Worm (Caenorhabditis elegans): Measurements from ENCODE around the gene dyrb-1.

Gene dyrb-1

ce11 chrII:9113759-9114158 is 6.8 kb upstream of the dyrb-1 start:
- no peak for TF ChIP-seq jun-1 (tag; optimal IDR thresholded peaks at IDR 0.05)
- peak; percentile 21 for TF ChIP-seq hmg-11 (tag; optimal IDR thresholded peaks at IDR 0.05)
- no peak for TF ChIP-seq nhr-12 (tag; optimal IDR thresholded peaks at IDR 0.05)
- TF ChIP-seq nhr-43 (tag; optimal IDR thresholded peaks at IDR 0.05; ENCODE audit: poor library complexity, severe bottlenecking), result peak; percentile 76
- peak; percentile 62 for TF ChIP-seq nhr-25 (tag; optimal IDR thresholded peaks at IDR 0.05)
- TF ChIP-seq pha-4 (tag; optimal IDR thresholded peaks at IDR 0.05), result peak; percentile 50
- TF ChIP-seq nhr-23 (tag; optimal IDR thresholded peaks at IDR 0.05), result peak; percentile 67
- no peak for TF ChIP-seq egl-27 (tag; optimal IDR thresholded peaks at IDR 0.05)
- TF ChIP-seq elt-2 (tag; optimal IDR thresholded peaks at IDR 0.05), result peak; percentile 69
- no peak for TF ChIP-seq ztf-11 (tag; optimal IDR thresholded peaks at IDR 0.05)
- TF ChIP-seq unc-62 (GFP tag; optimal IDR thresholded peaks at IDR 0.05), result no peak
- TF ChIP-seq mdl-1 (tag; optimal IDR thresholded peaks at IDR 0.05), result peak; percentile 25
- peak; percentile 29 for TF ChIP-seq lsy-12 (tag; optimal IDR thresholded peaks at IDR 0.05)
- peak in 1 of 3 experiments; percentile 6 for TF ChIP-seq elt-3 (tag; optimal IDR thresholded peaks at IDR 0.05)
- TF ChIP-seq nfya-1 (tag; optimal IDR thresholded peaks at IDR 0.05; ENCODE audit: insufficient read depth), result peak; percentile 41

- TF ChIP-seq skn-1 (tag; optimal IDR thresholded peaks at IDR 0.05) (peak; percentile 54), tbx-2 (tag; optimal IDR thresholded peaks at IDR 0.05) (peak; percentile 38), ceh-28 (tag; optimal IDR thresholded peaks at IDR 0.05) (peak; percentile 83), nhr-11 (tag; optimal IDR thresholded peaks at IDR 0.05) (peak; percentile 56), zag-1 (tag; optimal IDR thresholded peaks at IDR 0.05) (no peak), unc-39 (tag; optimal IDR thresholded peaks at IDR 0.05) (no peak), lsy-12 (tag; optimal IDR thresholded peaks at IDR 0.05) (peak; percentile 74), hmg-11 (tag; optimal IDR thresholded peaks at IDR 0.05) (peak; percentile 67), elt-3 (tag; optimal IDR thresholded peaks at IDR 0.05) (peak in 2 of 3 experiments; percentile 9 to 57), nhr-67 (tag; optimal IDR thresholded peaks at IDR 0.05) (no peak), egl-27 (tag; optimal IDR thresholded peaks at IDR 0.05) (peak; percentile 64), nhr-25 (tag; optimal IDR thresholded peaks at IDR 0.05) (peak; percentile 90), lin-39 (tag; optimal IDR thresholded peaks at IDR 0.05) (peak; percentile 52), pha-4 (tag; optimal IDR thresholded peaks at IDR 0.05) (peak; percentile 98), ceh-82 (tag; optimal IDR thresholded peaks at IDR 0.05) (peak; percentile 54), R02D3.7 (tag; optimal IDR thresholded peaks at IDR 0.05) (peak; percentile 37), egl-5 (tag; optimal IDR thresholded peaks at IDR 0.05) (no peak), pqm-1 (tag; optimal IDR thresholded peaks at IDR 0.05) (peak; percentile 23), nhr-23 (tag; optimal IDR thresholded peaks at IDR 0.05) (peak; percentile 99), lin-15B (tag; optimal IDR thresholded peaks at IDR 0.05) (peak; percentile 53), snpc-4 (tag; optimal IDR thresholded peaks at IDR 0.05) (peak; percentile 39), mdl-1 (tag; optimal IDR thresholded peaks at IDR 0.05) (peak; percentile 52), jun-1 (tag; optimal IDR thresholded peaks at IDR 0.05) (no peak), nhr-77 (tag; optimal IDR thresholded peaks at IDR 0.05) (peak; percentile 38), nfya-1 (tag; optimal IDR thresholded peaks at IDR 0.05; ENCODE audit: insufficient read depth) (peak; percentile 82), daf-12 (tag; optimal IDR thresholded peaks at IDR 0.05) (no peak), fos-1 (tag; optimal IDR thresholded peaks at IDR 0.05) (peak; percentile 99), nhr-43 (tag; optimal IDR thresholded peaks at IDR 0.05; ENCODE audit: poor library complexity, severe bottlenecking) (peak; percentile 82), elt-1 (tag; optimal IDR thresholded peaks at IDR 0.05) (peak; percentile 39), unc-62 (GFP tag; optimal IDR thresholded peaks at IDR 0.05) (peak; percentile 55), fkh-10 (GFP tag; optimal IDR thresholded peaks at IDR 0.05) (peak; percentile 22)
These were observed 5.9 kb upstream of the dyrb-1 start, which contains the start of gene jun-1 for ce11 chrII:9112851-9113250. jun-1 (plus strand) TSS chrII:9113157.

- peak; percentile 37 for TF ChIP-seq elt-2 (tag; optimal IDR thresholded peaks at IDR 0.05)
- TF ChIP-seq pqm-1 (tag; optimal IDR thresholded peaks at IDR 0.05), result peak; percentile 59
- no peak for TF ChIP-seq ceh-16 (tag; optimal IDR thresholded peaks at IDR 0.05)
- no peak for TF ChIP-seq fos-1 (tag; optimal IDR thresholded peaks at IDR 0.05)
- no peak for TF ChIP-seq R02D3.7 (tag; optimal IDR thresholded peaks at IDR 0.05)
- TF ChIP-seq ceh-28 (tag; optimal IDR thresholded peaks at IDR 0.05), result no peak
- no peak for TF ChIP-seq pha-4 (tag; optimal IDR thresholded peaks at IDR 0.05)
These were observed 4.6 kb upstream of the dyrb-1 start for ce11 chrII:9111471-9112016.
